Fruit fly (Drosophila melanogaster): ENCODE results near the gene CG2116.

The CG2116 gene

dm6 chrX:8126149-8126548 lies 3.5 kb upstream of the CG2116 start (continued):
- TF ChIP-seq nmo (GFP tag; optimal IDR thresholded peaks at IDR 0.05) (peak; percentile 73), Gsc (GFP tag; IDR thresholded peaks at IDR 0.05) (no peak), CTCF (GFP tag; optimal IDR thresholded peaks at IDR 0.05) (no peak), CG10209 (GFP tag; optimal IDR thresholded peaks at IDR 0.05) (peak; percentile 39), MTF-1 (GFP tag; optimal IDR thresholded peaks at IDR 0.05; ENCODE audit: borderline replicate concordance) (no peak), shn (GFP tag; optimal IDR thresholded peaks at IDR 0.05) (peak; percentile 21), dan (GFP tag; IDR thresholded peaks at IDR 0.05) (no peak), CG43689 (GFP tag; IDR thresholded peaks at IDR 0.05) (no peak), CG12299 (tag; optimal IDR thresholded peaks at IDR 0.05) (no peak), Lhr (GFP tag; optimal IDR thresholded peaks at IDR 0.05) (peak; percentile 14), CG8478 (optimal IDR thresholded peaks at IDR 0.05) (no peak), CG9817 (tag; optimal IDR thresholded peaks at IDR 0.05) (no peak), bowl (GFP tag; IDR thresholded peaks at IDR 0.05) (no peak), Sox102F (GFP tag; optimal IDR thresholded peaks at IDR 0.05) (peak; percentile 88), row (GFP tag; IDR thresholded peaks at IDR 0.05) (peak; percentile 67), cato (GFP tag; optimal IDR thresholded peaks at IDR 0.05; ENCODE audit: borderline replicate concordance) (peak; percentile 42), CG1024 (GFP tag; IDR thresholded peaks at IDR 0.05) (0 out of 2 replicates have a peak, but pooled peaks have one; percentile 26), CG18619 (GFP tag; optimal IDR thresholded peaks at IDR 0.05) (no peak), gsb-n (tag; optimal IDR thresholded peaks at IDR 0.05) (peak; percentile 75), CG10274 (GFP tag; optimal IDR thresholded peaks at IDR 0.05) (no peak), salm (tag; optimal IDR thresholded peaks at IDR 0.05) (peak; percentile 21), CrebB (tag; optimal IDR thresholded peaks at IDR 0.05) (no peak), Mad (GFP tag; optimal IDR thresholded peaks at IDR 0.05) (no peak), CG18599 (GFP tag; optimal IDR thresholded peaks at IDR 0.05) (no peak), chn (GFP tag; optimal IDR thresholded peaks at IDR 0.05) (peak; percentile 64), CG6175 (GFP tag; IDR thresholded peaks at IDR 0.05) (no peak), fru (optimal IDR thresholded peaks at IDR 0.05) (no peak), tll (GFP tag; optimal IDR thresholded peaks at IDR 0.05) (no peak), ci (GFP tag; IDR thresholded peaks at IDR 0.05) (peak; percentile 89), Kr (GFP tag; optimal IDR thresholded peaks at IDR 0.05) (no peak), Bdp1 (GFP tag; optimal IDR thresholded peaks at IDR 0.05) (no peak), CG15514 (GFP tag; optimal IDR thresholded peaks at IDR 0.05) (no peak), disco-r (GFP tag; optimal IDR thresholded peaks at IDR 0.05) (no peak), CG17829 (tag; optimal IDR thresholded peaks at IDR 0.05) (peak; percentile 67), TFAM (GFP tag; optimal IDR thresholded peaks at IDR 0.05) (no peak), CG3847 (GFP tag; IDR thresholded peaks at IDR 0.05) (0 out of 2 replicates have a peak, but pooled peaks have one; percentile 20), CG7745 (tag; optimal IDR thresholded peaks at IDR 0.05) (no peak), ttk (GFP tag; IDR thresholded peaks at IDR 0.05) (peak; percentile 65), fu2 (GFP tag; optimal IDR thresholded peaks at IDR 0.05) (no peak), D19B (GFP tag; optimal IDR thresholded peaks at IDR 0.05) (peak; percentile 23), Dip3 (GFP tag; optimal IDR thresholded peaks at IDR 0.05) (no peak), usp (GFP tag; optimal IDR thresholded peaks at IDR 0.05) (no peak), CG2199 (GFP tag; IDR thresholded peaks at IDR 0.05) (no peak), CG3281 (GFP tag; optimal IDR thresholded peaks at IDR 0.05) (no peak), CG17612 (GFP tag; IDR thresholded peaks at IDR 0.05) (no peak), CG4854 (GFP tag; optimal IDR thresholded peaks at IDR 0.05) (no peak), D (optimal IDR thresholded peaks at IDR 0.05) (no peak), D (GFP tag; optimal IDR thresholded peaks at IDR 0.05) (peak; percentile 63), CG32532 (GFP tag; IDR thresholded peaks at IDR 0.05) (no peak), CG34224 (GFP tag; IDR thresholded peaks at IDR 0.05; ENCODE audit: partially characterized antibody) (no peak), CG12219 (GFP tag; optimal IDR thresholded peaks at IDR 0.05) (peak; percentile 40), hkb (optimal IDR thresholded peaks at IDR 0.05) (no peak), hkb (GFP tag; IDR thresholded peaks at IDR 0.05) (peak; percentile 65), CG4360 (GFP tag; IDR thresholded peaks at IDR 0.05) (no peak)
